Worm (Caenorhabditis elegans) whole organism, midembryonic: ENCODE data around the gene clec-255.

Source experiments
- cog-1 ChIP-seq: sonication (generic microtip); optimal IDR thresholded peaks from 2 replicates; lab custom pipeline; 2016; ENCODE audit warnings: missing genetic modification characterization, missing compliant biosample characterization
- flt-1 ChIP-seq: fragments of 200-800 bp; sonication (Bioruptor generic); IDR thresholded peaks from 2 replicates; pipeline ENCODE4 v1.3.6; 2022; ENCODE audit warnings: missing genetic modification characterization, missing compliant biosample characterization
- med-1 ChIP-seq: sonication (generic microtip); optimal IDR thresholded peaks from 2 replicates; lab custom pipeline; 2017; ENCODE audit warnings: missing genetic modification characterization, mild to moderate bottlenecking, missing compliant biosample characterization, antibody characterized with exemption, missing genetic modification reagents; ENCODE audit not compliant: insufficient read depth
- ref-1 ChIP-seq: fragments of 200-800 bp; sonication (Bioruptor generic); conservative IDR thresholded peaks from 2 replicates; pipeline ENCODE4 v1.3.6; 2022; ENCODE audit warnings: missing genetic modification reagents, missing genetic modification characterization, missing compliant biosample characterization
- tab-1 ChIP-seq: fragments of 200-800 bp; sonication (Bioruptor generic); IDR thresholded peaks from 2 replicates; pipeline ENCODE4 v1.3.6; 2022; ENCODE audit warnings: missing genetic modification characterization, missing compliant biosample characterization
- ztf-23 ChIP-seq: fragments of 200-800 bp; sonication (Bioruptor generic); IDR thresholded peaks from 2 replicates; pipeline ENCODE4 v1.3.6; 2022; ENCODE audit warnings: missing genetic modification reagents, missing genetic modification characterization, missing compliant biosample characterization

ce11 chrV:18786694-18787093 is 16.2 kb upstream of the clec-255 start, which contains the start of gene Y17D7B.3:
- TF ChIP-seq flt-1 (GFP tag; lab: Robert Waterston, UW) (no peak), ztf-23 (GFP tag; lab: Robert Waterston, UW) (no peak), cog-1 (tag; lab: Kevin White, UChicago) (no peak), med-1 (no peak), ref-1 (GFP tag; lab: Robert Waterston, UW) (no peak), tab-1 (GFP tag; lab: Robert Waterston, UW) (no peak)
